Worm (Caenorhabditis elegans) whole organism, mixed stage, embryonic: ENCODE results near the gene srh-130.

Source experiments
- blmp-1 ChIP-seq: fragments of 150-350 bp; optimal IDR thresholded peaks from 2 replicates; lab custom pipeline; 2014; ENCODE audit warnings: missing biosample characterization, missing genetic modification characterization
- ceh-83 ChIP-seq: fragments of 200-800 bp; sonication (Bioruptor generic); optimal IDR thresholded peaks from 2 replicates; lab custom pipeline; 2018; ENCODE audit warnings: mild to moderate bottlenecking, missing genetic modification characterization, missing compliant biosample characterization
- elt-1 ChIP-seq: sonication (generic microtip); optimal IDR thresholded peaks from 2 replicates; lab custom pipeline; 2017; ENCODE audit warnings: missing genetic modification characterization, mild to moderate bottlenecking, missing compliant biosample characterization, antibody characterized with exemption, moderate library complexity, borderline replicate concordance; ENCODE audit not compliant: insufficient read depth
- ham-2 ChIP-seq: fragments of 200-800 bp; sonication (Bioruptor generic); optimal IDR thresholded peaks from 2 replicates; lab custom pipeline; 2018; ENCODE audit warnings: mild to moderate bottlenecking, missing genetic modification characterization, missing compliant biosample characterization
- mab-5 ChIP-seq: fragments of 150-350 bp; optimal IDR thresholded peaks from 2 replicates; lab custom pipeline; 2014; ENCODE audit warnings: missing biosample characterization, missing genetic modification characterization
- nhr-76 ChIP-seq: sonication (generic microtip); optimal IDR thresholded peaks from 2 replicates; lab custom pipeline; 2017; ENCODE audit warnings: missing biosample characterization, missing genetic modification characterization
- snpc-4 ChIP-seq: fragments of 150-350 bp; optimal IDR thresholded peaks from 2 replicates; lab custom pipeline; 2014; ENCODE audit warnings: missing biosample characterization, missing genetic modification characterization
- unc-120 ChIP-seq: sonication (generic microtip); optimal IDR thresholded peaks from 2 replicates; lab custom pipeline; 2017; ENCODE audit warnings: missing genetic modification characterization, missing compliant biosample characterization; ENCODE audit not compliant: poor library complexity, severe bottlenecking
- unc-62 ChIP-seq: fragments of 150-350 bp; optimal IDR thresholded peaks from 2 replicates; lab custom pipeline; 2014; ENCODE audit warnings: missing biosample characterization, missing genetic modification reagents, missing genetic modification characterization

ce11 chrV:5158302-5158701, 7.3 kb downstream of the srh-130 start, which contains the start of gene abu-15:
- TF ChIP-seq unc-120 (tag; lab: Kevin White, UChicago) = no peak
- no peak for TF ChIP-seq ham-2
- no peak for TF ChIP-seq elt-1 (tag; lab: Kevin White, UChicago)
- TF ChIP-seq ceh-83 (GFP tag; lab: Kevin White, UChicago) = no peak
- TF ChIP-seq unc-62 (GFP tag; lab: Kevin White, UChicago) = no peak
- TF ChIP-seq mab-5 = no peak
- no peak for TF ChIP-seq snpc-4 (tag; lab: Kevin White, UChicago)
- TF ChIP-seq blmp-1 (tag; lab: Kevin White, UChicago) = no peak
- no peak for TF ChIP-seq nhr-76 (tag; lab: Kevin White, UChicago)
